Worm (Caenorhabditis elegans) whole organism, late embryonic: ENCODE results near the gene C30H6.12.

ENCODE experiments used
- fkh-10 ChIP-seq: fragments of 150-350 bp; optimal IDR thresholded peaks from 2 replicates; lab custom pipeline; 2014; ENCODE audit warnings: missing biosample characterization, missing genetic modification reagents, missing genetic modification characterization
- hlh-15 ChIP-seq: sonication (generic microtip); optimal IDR thresholded peaks from 2 replicates; lab custom pipeline; 2016; ENCODE audit warnings: missing genetic modification characterization, missing compliant biosample characterization
- madf-2 ChIP-seq: sonication (generic microtip); optimal IDR thresholded peaks from 2 replicates; lab custom pipeline; 2017; ENCODE audit warnings: missing genetic modification characterization, missing compliant biosample characterization
- npax-4 ChIP-seq: sonication (generic microtip); optimal IDR thresholded peaks from 2 replicates; lab custom pipeline; 2016; ENCODE audit warnings: missing genetic modification characterization, missing compliant biosample characterization
- tbx-7 ChIP-seq: sonication (generic microtip); optimal IDR thresholded peaks from 2 replicates; lab custom pipeline; 2016; ENCODE audit warnings: missing genotype, missing genetic modification characterization, missing compliant biosample characterization
- unc-86 ChIP-seq: sonication (generic microtip); optimal IDR thresholded peaks from 2 replicates; lab custom pipeline; 2016; ENCODE audit warnings: missing genetic modification characterization, missing compliant biosample characterization

Gene C30H6.12

DNA sequence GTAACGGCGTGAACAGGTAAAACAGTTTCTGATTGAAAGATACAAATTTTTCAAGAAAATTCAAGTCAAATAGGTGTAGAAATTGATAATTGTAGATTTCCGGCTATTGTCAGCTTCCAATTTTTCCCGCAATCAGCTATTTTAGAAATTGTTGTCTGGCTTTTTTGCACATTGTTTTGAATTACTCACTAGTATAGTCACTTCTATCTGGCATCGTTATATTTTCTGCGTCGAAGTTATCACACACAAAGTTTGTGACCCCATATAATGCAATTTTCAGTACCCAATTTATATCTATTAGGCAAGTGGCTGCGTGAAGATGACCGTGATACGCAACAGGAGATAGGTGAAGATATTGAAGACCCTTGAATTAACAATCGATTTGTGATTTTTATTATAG, 52.1 kb downstream of the C30H6.12 start:
- TF ChIP-seq fkh-10 (no peak), tbx-7 (tag; lab: Kevin White, UChicago) (no peak), hlh-15 (tag; lab: Kevin White, UChicago) (no peak), unc-86 (tag; lab: Kevin White, UChicago) (no peak), npax-4 (tag; lab: Kevin White, UChicago) (no peak), madf-2 (tag; lab: Kevin White, UChicago) (no peak)
